Worm (Caenorhabditis elegans): Measurements from ENCODE around the gene grd-5.

Gene grd-5

DNA sequence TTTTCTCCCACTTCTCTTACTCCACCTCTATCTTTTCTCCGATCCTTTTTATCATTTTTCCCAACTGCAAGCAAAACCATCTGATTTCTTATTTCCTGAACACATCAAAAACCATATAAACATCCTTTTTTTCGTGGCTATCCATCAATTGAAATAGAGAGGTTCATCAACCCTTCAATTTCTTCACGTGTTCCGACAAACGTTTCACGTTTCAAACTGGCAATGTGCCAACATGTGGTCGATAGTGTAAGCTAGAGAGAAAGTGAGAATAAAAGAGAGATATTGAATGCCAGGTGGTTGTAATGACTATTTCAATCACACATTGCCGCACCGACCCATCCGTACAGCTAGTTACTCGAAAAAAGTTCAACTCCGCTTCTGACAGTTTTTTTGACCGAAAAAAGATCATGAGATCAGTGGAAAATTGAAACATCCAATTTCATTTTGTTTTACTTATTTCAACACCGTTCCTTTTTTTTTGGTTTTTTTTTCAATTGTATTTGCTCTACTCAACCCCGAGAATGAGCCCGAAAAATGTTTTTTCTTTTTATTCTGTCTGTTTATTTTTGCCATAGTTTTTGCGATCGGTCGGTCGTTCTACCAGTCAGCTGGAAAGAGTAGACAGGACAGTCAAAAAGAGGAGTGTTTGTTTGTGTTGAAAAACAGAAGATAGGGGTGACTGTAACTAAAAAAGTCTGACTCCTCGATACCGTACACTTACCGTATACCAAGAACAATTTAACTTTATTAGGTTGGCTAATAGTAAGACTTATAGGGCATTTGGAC, 39.9 kb downstream of the grd-5 start:
- TF ChIP-seq nhr-129 (tag; optimal IDR thresholded peaks at IDR 0.05) (peak; percentile 68), ceh-16 (tag; optimal IDR thresholded peaks at IDR 0.05) (no peak), blmp-1 (tag; optimal IDR thresholded peaks at IDR 0.05; ENCODE audit: insufficient read depth) (peak; percentile 21), mbf-1 (tag; optimal IDR thresholded peaks at IDR 0.05) (no peak), sem-4 (tag; optimal IDR thresholded peaks at IDR 0.05) (peak; percentile 70), sma-9 (GFP tag; optimal IDR thresholded peaks at IDR 0.05) (peak; percentile 93), sma-9 (tag; optimal IDR thresholded peaks at IDR 0.05) (no peak), C34F6.9 (tag; optimal IDR thresholded peaks at IDR 0.05) (peak; percentile 54), nhr-6 (tag; optimal IDR thresholded peaks at IDR 0.05) (peak; percentile 50), nhr-25 (tag; optimal IDR thresholded peaks at IDR 0.05) (peak; percentile 23), F13H6.1 (tag; optimal IDR thresholded peaks at IDR 0.05) (peak; percentile 81), sma-3 (GFP tag; optimal IDR thresholded peaks at IDR 0.05) (no peak), lsy-2 (tag; optimal IDR thresholded peaks at IDR 0.05) (peak in 1 of 2 experiments; percentile 48), aly-2 (tag; optimal IDR thresholded peaks at IDR 0.05) (no peak)

- TF ChIP-seq ztf-11 (tag; optimal IDR thresholded peaks at IDR 0.05): no peak
- TF ChIP-seq alr-1 (tag; optimal IDR thresholded peaks at IDR 0.05): no peak
- no peak for TF ChIP-seq sem-4 (tag; optimal IDR thresholded peaks at IDR 0.05)
- TF ChIP-seq sma-3 (GFP tag; optimal IDR thresholded peaks at IDR 0.05): no peak
- TF ChIP-seq ZK546.5 (tag; optimal IDR thresholded peaks at IDR 0.05): no peak
- peak; percentile 94 for TF ChIP-seq ceh-16 (tag; optimal IDR thresholded peaks at IDR 0.05)
- no peak for TF ChIP-seq mdl-1 (tag; optimal IDR thresholded peaks at IDR 0.05)
- no peak for TF ChIP-seq nhr-23 (tag; optimal IDR thresholded peaks at IDR 0.05)
- no peak for TF ChIP-seq Y55F3AM.14 (GFP tag; optimal IDR thresholded peaks at IDR 0.05)
- no peak for TF ChIP-seq elt-3 (tag; optimal IDR thresholded peaks at IDR 0.05)
- no peak for TF ChIP-seq nhr-11 (tag; optimal IDR thresholded peaks at IDR 0.05)
- peak; percentile 27 for TF ChIP-seq nhr-25 (tag; optimal IDR thresholded peaks at IDR 0.05)
- TF ChIP-seq lin-13 (GFP tag; optimal IDR thresholded peaks at IDR 0.05): no peak
- TF ChIP-seq nhr-21 (tag; optimal IDR thresholded peaks at IDR 0.05): peak; percentile 38
- TF ChIP-seq elt-1 (tag; optimal IDR thresholded peaks at IDR 0.05): peak; percentile 75
- no peak for TF ChIP-seq blmp-1 (tag; optimal IDR thresholded peaks at IDR 0.05; ENCODE audit: insufficient read depth)
- TF ChIP-seq gmeb-1 (tag; optimal IDR thresholded peaks at IDR 0.05): no peak
- no peak for TF ChIP-seq ama-1 (optimal IDR thresholded peaks at IDR 0.05)
- TF ChIP-seq aly-2 (tag; optimal IDR thresholded peaks at IDR 0.05): no peak
- no peak for TF ChIP-seq snpc-4 (tag; optimal IDR thresholded peaks at IDR 0.05)
- TF ChIP-seq dmd-4 (tag; optimal IDR thresholded peaks at IDR 0.05): no peak
- TF ChIP-seq sma-9 (GFP tag; optimal IDR thresholded peaks at IDR 0.05): peak; percentile 68
- TF ChIP-seq sma-9 (tag; optimal IDR thresholded peaks at IDR 0.05): no peak
- TF ChIP-seq nhr-77 (tag; optimal IDR thresholded peaks at IDR 0.05): no peak
Measured at ce11 chrV:8660475-8660874, 41.6 kb downstream of the grd-5 start.

DNA sequence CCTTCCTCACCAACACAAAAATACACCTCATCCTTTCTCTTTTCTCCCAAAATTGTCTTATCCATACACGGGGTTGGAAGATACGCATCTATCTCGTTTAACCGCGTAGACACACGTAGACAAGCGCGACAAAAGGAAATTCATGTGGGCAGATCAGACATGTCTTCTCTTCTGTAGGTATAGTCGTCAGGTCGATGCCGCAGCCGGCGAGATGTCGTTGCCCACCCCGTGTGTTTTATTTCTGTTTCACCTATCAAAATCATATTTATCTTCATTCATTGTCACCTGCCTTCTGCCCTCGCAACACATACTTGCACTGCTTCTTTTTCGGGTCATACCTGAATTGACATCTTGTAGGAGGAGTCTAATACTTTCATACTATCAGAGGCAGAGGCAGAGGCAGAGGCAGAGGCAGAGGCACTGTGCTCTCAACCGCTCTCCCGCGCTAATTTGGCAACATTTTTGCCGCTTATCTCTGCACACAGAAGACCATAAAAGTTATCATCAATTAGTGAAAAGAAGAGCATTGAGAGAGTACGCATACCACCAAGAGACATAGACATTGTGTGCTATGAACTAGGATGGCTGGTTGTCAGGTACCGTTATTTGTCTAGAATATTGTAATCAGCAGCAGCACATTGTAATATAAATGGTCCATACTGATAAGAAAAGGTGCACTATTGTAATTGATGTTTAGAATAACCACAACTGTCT, 42.6 kb downstream of the grd-5 start:
- TF ChIP-seq unc-62 (GFP tag; optimal IDR thresholded peaks at IDR 0.05): no peak
- TF ChIP-seq nhr-21 (tag; optimal IDR thresholded peaks at IDR 0.05): peak; percentile 79
- TF ChIP-seq ceh-82 (tag; optimal IDR thresholded peaks at IDR 0.05): no peak
- peak; percentile 72 for TF ChIP-seq nhr-25 (tag; optimal IDR thresholded peaks at IDR 0.05)
- TF ChIP-seq crh-2 (tag; optimal IDR thresholded peaks at IDR 0.05): peak; percentile 18
- peak; percentile 43 for TF ChIP-seq sma-9 (GFP tag; optimal IDR thresholded peaks at IDR 0.05)
- TF ChIP-seq sma-9 (tag; optimal IDR thresholded peaks at IDR 0.05): no peak
- TF ChIP-seq blmp-1 (tag; optimal IDR thresholded peaks at IDR 0.05; ENCODE audit: insufficient read depth): peak; percentile 45
- TF ChIP-seq nhr-23 (tag; optimal IDR thresholded peaks at IDR 0.05): peak; percentile 68
- TF ChIP-seq fos-1 (tag; optimal IDR thresholded peaks at IDR 0.05): peak; percentile 53
- TF ChIP-seq ceh-16 (tag; optimal IDR thresholded peaks at IDR 0.05): peak; percentile 82
- TF ChIP-seq F13H6.1 (tag; optimal IDR thresholded peaks at IDR 0.05): peak; percentile 11
- TF ChIP-seq Y55F3AM.14 (GFP tag; optimal IDR thresholded peaks at IDR 0.05): no peak

All from whole organism, L2 larva.